Fruit fly (Drosophila melanogaster) whole organism, pupa: Measurements from ENCODE around the gene CkIIalpha-i3.

Experiments used
- CG10348 ChIP-seq: fragments of 200-800 bp; sonication (Bioruptor generic); IDR thresholded peaks from 2 replicates; pipeline ENCODE4 v1.3.6; 2022; ENCODE audit warnings: missing biosample characterization, missing genetic modification characterization
- CG12605 ChIP-seq: fragments of 200-800 bp; sonication (Bioruptor generic); IDR thresholded peaks from 2 replicates; pipeline ENCODE4 v1.3.6; 2022; ENCODE audit warnings: missing biosample characterization, missing genetic modification characterization
- CG13204 ChIP-seq: fragments of 200-800 bp; sonication (Bioruptor generic); optimal IDR thresholded peaks from 2 replicates; lab custom pipeline; 2018; ENCODE audit warnings: missing biosample characterization, mild to moderate bottlenecking, missing genetic modification characterization, moderate library complexity
- CG14655 ChIP-seq: fragments of 200-800 bp; sonication (Bioruptor generic); optimal IDR thresholded peaks from 3 replicates; lab custom pipeline; 2017; ENCODE audit warnings: mild to moderate bottlenecking, missing biosample characterization, missing genetic modification reagents, missing genetic modification characterization
- CG15710 ChIP-seq: fragments of 200-800 bp; sonication (Bioruptor generic); optimal IDR thresholded peaks from 2 replicates; lab custom pipeline; 2018; ENCODE audit warnings: missing biosample characterization, mild to moderate bottlenecking, missing genetic modification characterization, moderate library complexity
- CG17806 ChIP-seq: fragments of 200-800 bp; sonication (Bioruptor generic); optimal IDR thresholded peaks from 2 replicates; lab custom pipeline; 2018; ENCODE audit warnings: missing biosample characterization, mild to moderate bottlenecking, missing genetic modification characterization, moderate library complexity
- CG32121 ChIP-seq: fragments of 200-800 bp; sonication (Bioruptor generic); IDR thresholded peaks from 2 replicates; pipeline ENCODE4 v1.3.6; 2022; ENCODE audit warnings: missing biosample characterization, missing genetic modification characterization
- CG34367 ChIP-seq: fragments of 200-800 bp; sonication (Bioruptor generic); optimal IDR thresholded peaks from 2 replicates; lab custom pipeline; 2018; ENCODE audit warnings: missing biosample characterization, mild to moderate bottlenecking, missing genetic modification characterization
- CG4496 ChIP-seq: fragments of 200-800 bp; sonication (Bioruptor generic); IDR thresholded peaks from 3 replicates; pipeline ENCODE4 v1.3.6; 2022; ENCODE audit warnings: missing biosample characterization, missing genetic modification characterization
- CG8159 ChIP-seq: fragments of 200-800 bp; sonication (Bioruptor generic); optimal IDR thresholded peaks from 3 replicates; lab custom pipeline; 2018; ENCODE audit warnings: missing biosample characterization, mild to moderate bottlenecking, missing genetic modification characterization, moderate library complexity
- CG8301 ChIP-seq: fragments of 200-800 bp; sonication (Bioruptor generic); optimal IDR thresholded peaks from 2 replicates; lab custom pipeline; 2018; ENCODE audit warnings: missing biosample characterization, mild to moderate bottlenecking, missing genetic modification characterization
- CG9948 ChIP-seq: fragments of 200-800 bp; sonication (Bioruptor generic); optimal IDR thresholded peaks from 2 replicates; lab custom pipeline; 2018; ENCODE audit warnings: missing biosample characterization, mild to moderate bottlenecking, missing genetic modification characterization, moderate library complexity
- D1 ChIP-seq: fragments of 200-800 bp; sonication (Bioruptor generic); optimal IDR thresholded peaks from 2 replicates; lab custom pipeline; 2018; ENCODE audit warnings: missing biosample characterization, mild to moderate bottlenecking, missing genetic modification characterization, moderate library complexity
- EcR ChIP-seq: fragments of 200-800 bp; sonication (Bioruptor generic); optimal IDR thresholded peaks from 3 replicates; lab custom pipeline; 2019; ENCODE audit warnings: missing biosample characterization, missing genetic modification characterization, mild to moderate bottlenecking, moderate library complexity, missing genetic modification reagents
- Ets98B ChIP-seq: fragments of 200-800 bp; sonication (Bioruptor generic); IDR thresholded peaks from 2 replicates; pipeline ENCODE4 v1.3.6; 2022; ENCODE audit warnings: missing biosample characterization, missing genetic modification characterization
- Pif1A ChIP-seq: fragments of 200-800 bp; sonication (Bioruptor generic); optimal IDR thresholded peaks from 3 replicates; lab custom pipeline; 2016; ENCODE audit warnings: missing biosample characterization, missing genetic modification characterization
- Pif1B ChIP-seq: fragments of 200-800 bp; sonication (Bioruptor generic); optimal IDR thresholded peaks from 3 replicates; lab custom pipeline; 2016; ENCODE audit warnings: missing biosample characterization, missing genetic modification characterization
- Snoo ChIP-seq: fragments of 200-800 bp; sonication (Bioruptor generic); optimal IDR thresholded peaks from 3 replicates; lab custom pipeline; 2017; ENCODE audit warnings: missing biosample characterization, mild to moderate bottlenecking, missing genetic modification characterization, inconsistent platforms
- fd96Ca ChIP-seq: fragments of 200-800 bp; sonication (Bioruptor generic); IDR thresholded peaks from 3 replicates; pipeline ENCODE4 v1.3.6; 2022; ENCODE audit warnings: missing biosample characterization, missing genetic modification characterization
- gl ChIP-seq: fragments of 200-800 bp; sonication (Bioruptor generic); optimal IDR thresholded peaks from 2 replicates; lab custom pipeline; 2018; ENCODE audit warnings: missing biosample characterization, mild to moderate bottlenecking, missing genetic modification characterization
- rn ChIP-seq: fragments of 200-800 bp; sonication (Bioruptor generic); IDR thresholded peaks from 2 replicates; pipeline ENCODE4 v1.3.6; 2022; ENCODE audit warnings: missing biosample characterization, missing genetic modification characterization

CkIIalpha-i3 gene

DNA sequence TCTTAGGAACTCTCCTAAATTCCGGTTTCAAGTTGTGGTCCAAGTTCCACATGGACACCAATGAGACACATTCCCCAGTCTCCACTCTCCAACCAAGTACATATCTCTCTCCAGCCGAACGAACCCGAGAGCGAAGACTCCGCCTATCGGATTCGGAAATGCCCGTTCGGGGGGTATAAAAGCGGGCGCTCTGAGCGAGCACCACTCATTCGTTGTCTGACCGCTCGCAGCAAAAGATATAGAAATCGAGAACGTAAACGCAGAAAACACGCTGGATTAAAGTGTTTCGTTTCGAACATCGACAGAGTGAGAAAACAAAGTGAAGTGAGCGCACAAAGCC, 38.8 kb upstream of the CkIIalpha-i3 start, which contains the start of gene emc:
Gene emc (plus strand): TSS at position 202 of the 340 bp plus-strand sequence.
- TF ChIP-seq CG17806 (tag; lab: Kevin White, UChicago) (no peak), CG12605 (GFP tag; lab: Robert Waterston, UW) (peak; percentile 85), fd96Ca (peak; percentile 64; the same call in 2 of the 3 replicates), Pif1A (GFP tag; lab: Kevin White, UChicago) (peak; percentile 55), CG10348 (GFP tag; lab: Robert Waterston, UW) (no peak), CG15710 (tag; lab: Kevin White, UChicago) (peak; percentile 28), CG13204 (GFP tag; lab: Kevin White, UChicago) (peak; percentile 77), CG9948 (no peak), CG14655 (GFP tag; lab: Kevin White, UChicago) (no peak), CG8159 (tag; lab: Kevin White, UChicago) (peak; percentile 26), EcR (peak; percentile 52), CG8301 (tag; lab: Kevin White, UChicago) (no peak), gl (tag; lab: Kevin White, UChicago) (peak; percentile 47), Snoo (tag; lab: Kevin White, UChicago) (peak; percentile 67), CG32121 (GFP tag; lab: Robert Waterston, UW) (peak; percentile 54), D1 (tag; lab: Kevin White, UChicago) (no peak), CG34367 (tag; lab: Kevin White, UChicago) (peak; percentile 21), CG4496 (GFP tag; lab: Robert Waterston, UW) (peak; percentile 86), Ets98B (peak; percentile 74; the same call in 1 of the 2 replicates), Pif1B (peak; percentile 79), rn (no peak)

DNA sequence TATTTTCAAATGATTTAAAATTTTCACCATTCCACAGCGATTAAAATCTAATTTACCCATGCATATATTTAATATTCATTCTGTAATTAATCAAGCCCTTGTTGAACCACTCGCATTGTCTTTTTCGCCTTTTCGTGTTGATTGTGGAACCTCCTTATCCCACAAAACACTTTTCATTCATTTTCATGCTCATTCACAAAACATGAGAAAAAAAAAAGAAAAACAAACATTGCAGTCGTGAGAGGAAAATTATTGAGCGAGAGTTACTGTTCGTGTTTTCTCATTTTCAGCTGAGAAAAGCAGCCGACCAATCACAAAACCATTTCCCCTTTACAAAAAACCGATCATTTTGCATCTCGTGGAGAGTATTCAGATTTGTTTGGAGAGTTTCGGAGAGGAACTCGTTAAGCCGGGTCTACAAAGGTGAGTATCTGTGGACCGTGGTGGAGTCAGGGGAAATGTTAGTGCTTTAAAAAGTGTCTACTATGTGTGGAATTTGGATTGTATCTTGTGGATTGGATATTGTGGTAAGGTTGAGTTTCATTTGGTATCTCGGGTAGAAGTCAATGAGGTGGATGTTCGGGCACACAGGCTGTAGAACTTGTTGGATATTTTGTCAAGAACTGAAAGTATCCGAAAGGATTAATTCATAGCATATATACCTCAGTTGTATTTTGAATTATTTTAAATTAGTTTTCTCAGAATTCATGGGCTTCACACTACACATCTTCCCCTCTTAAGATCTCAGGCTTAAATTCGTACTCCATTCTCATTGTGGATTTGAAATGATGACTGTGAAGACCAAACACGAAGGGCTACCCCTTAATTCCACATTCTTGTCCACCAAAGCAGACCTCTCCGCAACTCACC, 38.2 kb upstream of the CkIIalpha-i3 start:
- no peak for TF ChIP-seq CG14655 (GFP tag; lab: Kevin White, UChicago)
- no peak for TF ChIP-seq CG9948
- TF ChIP-seq CG10348 (GFP tag; lab: Robert Waterston, UW) = no peak
- no peak for TF ChIP-seq Pif1A (GFP tag; lab: Kevin White, UChicago)
- TF ChIP-seq EcR = no peak
- no peak for TF ChIP-seq Snoo (tag; lab: Kevin White, UChicago)
- peak; percentile 35; the same call in 1 of the 2 replicates for TF ChIP-seq CG32121 (GFP tag; lab: Robert Waterston, UW)
- peak; percentile 5 for TF ChIP-seq CG13204 (GFP tag; lab: Kevin White, UChicago)
- TF ChIP-seq rn = no peak
- no peak for TF ChIP-seq CG4496 (GFP tag; lab: Robert Waterston, UW)
- no peak for TF ChIP-seq CG17806 (tag; lab: Kevin White, UChicago)
- peak; percentile 75 for TF ChIP-seq CG12605 (GFP tag; lab: Robert Waterston, UW)
- TF ChIP-seq Ets98B = peak; percentile 51; the same call in 1 of the 2 replicates
- no peak for TF ChIP-seq D1 (tag; lab: Kevin White, UChicago)
- no peak for TF ChIP-seq Pif1B
- TF ChIP-seq CG15710 (tag; lab: Kevin White, UChicago) = no peak
- no peak for TF ChIP-seq CG34367 (tag; lab: Kevin White, UChicago)
- no peak for TF ChIP-seq CG8159 (tag; lab: Kevin White, UChicago)
- TF ChIP-seq gl (tag; lab: Kevin White, UChicago) = peak; percentile 42
- TF ChIP-seq CG8301 (tag; lab: Kevin White, UChicago) = peak; percentile 3
- TF ChIP-seq fd96Ca = no peak; the same call in 2 of the 3 replicates

DNA sequence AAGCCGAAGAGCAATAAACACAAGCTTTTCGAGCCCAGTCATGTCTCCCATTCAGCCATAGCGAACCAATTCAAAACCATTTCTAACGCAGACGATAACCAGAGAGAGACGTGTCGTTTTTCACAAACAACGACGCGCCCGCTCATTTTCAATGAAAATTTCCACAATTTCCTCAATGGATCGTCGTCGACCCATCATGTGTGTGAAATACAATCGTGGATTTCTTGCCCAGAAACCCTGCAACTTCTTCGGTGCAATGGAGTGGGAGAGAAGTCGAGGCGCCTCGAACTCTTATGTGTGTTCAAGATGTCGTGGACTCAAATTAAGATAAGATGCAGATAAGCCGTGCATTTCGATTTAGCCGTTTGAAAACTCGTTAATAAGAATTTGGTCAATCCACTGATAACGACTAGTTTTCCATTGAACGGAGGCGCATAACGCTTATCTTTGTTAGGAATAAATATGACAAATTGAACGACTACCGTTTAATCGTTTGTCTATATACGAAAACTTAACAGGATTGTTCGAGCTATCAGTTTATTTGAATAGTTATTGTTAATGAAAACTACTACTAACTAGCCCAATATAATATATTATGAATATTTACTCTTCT, 37.4 kb upstream of the CkIIalpha-i3 start:
- TF ChIP-seq Pif1B (no peak), fd96Ca (no peak), Snoo (tag; lab: Kevin White, UChicago) (no peak)

DNA sequence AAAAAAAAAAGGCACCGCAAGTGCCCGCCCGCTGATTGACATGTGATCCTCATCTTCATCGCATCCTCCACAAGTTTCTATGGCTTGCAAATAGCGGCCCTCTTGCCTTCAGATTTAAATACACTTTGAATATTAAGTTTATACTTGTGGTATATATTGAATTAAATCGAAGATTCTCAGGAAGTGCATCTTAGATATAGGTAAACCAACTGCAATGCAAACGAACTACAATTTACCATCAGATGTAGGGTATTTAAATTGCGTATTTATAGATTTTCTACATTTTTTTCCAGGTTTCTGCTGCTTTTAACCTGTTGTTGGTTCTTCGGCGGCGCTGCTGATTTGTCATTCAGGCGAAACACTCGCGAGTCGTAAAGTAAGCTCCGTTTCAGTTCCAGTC, 36.6 kb upstream of the CkIIalpha-i3 start:
- TF ChIP-seq CG4496 (GFP tag; lab: Robert Waterston, UW) (no peak), CG9948 (peak; percentile 43), CG12605 (GFP tag; lab: Robert Waterston, UW) (no peak), fd96Ca (no peak), Snoo (tag; lab: Kevin White, UChicago) (no peak), CG34367 (tag; lab: Kevin White, UChicago) (peak; percentile 40), CG32121 (GFP tag; lab: Robert Waterston, UW) (no peak), CG8159 (tag; lab: Kevin White, UChicago) (peak; percentile 68), rn (no peak), Pif1B (no peak), gl (tag; lab: Kevin White, UChicago) (no peak), CG13204 (GFP tag; lab: Kevin White, UChicago) (peak; percentile 15), CG15710 (tag; lab: Kevin White, UChicago) (peak; percentile 65), CG14655 (GFP tag; lab: Kevin White, UChicago) (peak; percentile 15), CG17806 (tag; lab: Kevin White, UChicago) (peak; percentile 51), EcR (no peak)

DNA sequence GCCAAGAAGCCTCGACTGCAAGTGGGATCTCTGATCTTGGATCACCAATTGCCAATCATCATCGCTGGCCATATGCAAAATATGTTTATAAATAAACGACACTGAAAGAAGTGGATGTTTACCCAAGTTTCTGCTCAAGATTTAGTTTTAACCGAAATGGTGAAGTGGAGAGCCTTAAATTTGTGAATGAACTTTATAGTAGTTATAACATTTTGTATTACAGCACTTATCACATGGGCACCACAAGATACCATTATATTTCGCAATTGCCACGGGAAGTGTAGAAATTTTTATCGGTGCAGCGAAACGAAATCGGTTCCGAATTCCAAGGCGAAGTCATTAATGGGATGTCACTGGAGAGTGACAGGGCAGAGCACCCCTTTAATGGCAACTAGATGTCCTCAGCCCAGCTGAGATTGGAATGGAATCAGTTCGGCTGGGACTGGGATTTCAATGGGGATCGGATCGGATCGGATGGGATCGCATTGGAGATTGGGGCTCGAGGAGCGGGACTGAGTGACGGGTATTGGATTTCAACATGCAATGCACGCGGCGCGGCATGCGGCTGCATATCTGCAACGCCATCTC, 36.0 kb upstream of the CkIIalpha-i3 start:
- TF ChIP-seq CG13204 (GFP tag; lab: Kevin White, UChicago) (peak; percentile 61), EcR (peak; percentile 61), CG8301 (tag; lab: Kevin White, UChicago) (peak; percentile 56), Pif1A (GFP tag; lab: Kevin White, UChicago) (peak; percentile 81), Snoo (tag; lab: Kevin White, UChicago) (peak; percentile 17), Pif1B (peak; percentile 79), CG9948 (peak; percentile 86), CG8159 (tag; lab: Kevin White, UChicago) (peak; percentile 95), CG15710 (tag; lab: Kevin White, UChicago) (peak; percentile 93), fd96Ca (0 out of 3 replicates have a peak, but pooled peaks have one; percentile 42), gl (tag; lab: Kevin White, UChicago) (peak; percentile 88), Ets98B (no peak), CG10348 (GFP tag; lab: Robert Waterston, UW) (no peak), CG32121 (GFP tag; lab: Robert Waterston, UW) (no peak), CG4496 (GFP tag; lab: Robert Waterston, UW) (peak; percentile 39; the same call in 1 of the 3 replicates), rn (no peak), CG34367 (tag; lab: Kevin White, UChicago) (peak; percentile 88), CG17806 (tag; lab: Kevin White, UChicago) (peak; percentile 91), D1 (tag; lab: Kevin White, UChicago) (peak; percentile 80), CG12605 (GFP tag; lab: Robert Waterston, UW) (no peak), CG14655 (GFP tag; lab: Kevin White, UChicago) (peak; percentile 63)
